Worm (Caenorhabditis elegans) whole organism, early embryonic: Measurements from ENCODE around the gene F38B6.7.

Experiments used
- ama-1 ChIP-seq: fragments of 150-350 bp; optimal IDR thresholded peaks from 2 replicates; lab custom pipeline; 2014
- tra-4 ChIP-seq: sonication (generic microtip); optimal IDR thresholded peaks from 2 replicates; lab custom pipeline; 2017; ENCODE audit warnings: missing genetic modification characterization, missing compliant biosample characterization

DNA sequence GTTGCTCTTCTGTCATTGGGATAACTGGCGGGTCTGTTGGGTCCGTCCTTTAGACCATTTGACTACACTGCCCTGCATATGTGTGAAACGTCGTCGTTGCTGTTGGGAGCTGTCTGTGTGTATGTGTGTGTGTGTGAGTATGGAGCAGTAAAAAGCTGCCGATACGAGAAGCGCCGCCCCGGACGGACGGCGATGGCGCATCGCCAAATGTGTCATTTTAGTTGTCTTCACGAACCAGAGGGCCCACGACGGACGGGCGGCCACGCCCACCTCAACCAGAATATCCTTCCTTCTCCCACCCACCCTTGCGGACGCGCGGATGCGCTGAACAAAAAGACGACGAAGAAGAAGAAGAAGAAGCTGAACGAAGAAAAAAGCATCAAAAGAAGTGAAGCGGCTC lies 4.1 kb upstream of the F38B6.7 start, which contains the start of gene acr-2:
- TF ChIP-seq tra-4 (tag; lab: Kevin White, UChicago) = no peak
- TF ChIP-seq ama-1 (lab: Kevin White, UChicago) = no peak
